Worm (Caenorhabditis elegans) whole organism, midembryonic: ENCODE results near the gene ifta-2.

Experiments
- T22C8.4 ChIP-seq: fragments of 200-800 bp; sonication (Bioruptor generic); IDR thresholded peaks from 2 replicates; pipeline ENCODE4 v1.3.6; 2022; ENCODE audit warnings: missing genetic modification characterization, missing compliant biosample characterization
- cog-1 ChIP-seq: sonication (generic microtip); optimal IDR thresholded peaks from 2 replicates; lab custom pipeline; 2016; ENCODE audit warnings: missing genetic modification characterization, missing compliant biosample characterization
- flt-1 ChIP-seq: fragments of 200-800 bp; sonication (Bioruptor generic); IDR thresholded peaks from 2 replicates; pipeline ENCODE4 v1.3.6; 2022; ENCODE audit warnings: missing genetic modification characterization, missing compliant biosample characterization
- klf-2 ChIP-seq: fragments of 200-800 bp; sonication (Bioruptor generic); conservative IDR thresholded peaks from 2 replicates; pipeline ENCODE4 v1.3.6; 2022; ENCODE audit warnings: missing genetic modification reagents, missing genetic modification characterization, missing compliant biosample characterization
- med-1 ChIP-seq: sonication (generic microtip); optimal IDR thresholded peaks from 2 replicates; lab custom pipeline; 2017; ENCODE audit warnings: missing genetic modification characterization, mild to moderate bottlenecking, missing compliant biosample characterization, antibody characterized with exemption, missing genetic modification reagents; ENCODE audit not compliant: insufficient read depth
- ref-1 ChIP-seq: fragments of 200-800 bp; sonication (Bioruptor generic); conservative IDR thresholded peaks from 2 replicates; pipeline ENCODE4 v1.3.6; 2022; ENCODE audit warnings: missing genetic modification reagents, missing genetic modification characterization, missing compliant biosample characterization
- ztf-23 ChIP-seq: fragments of 200-800 bp; sonication (Bioruptor generic); IDR thresholded peaks from 2 replicates; pipeline ENCODE4 v1.3.6; 2022; ENCODE audit warnings: missing genetic modification reagents, missing genetic modification characterization, missing compliant biosample characterization
- ztf-29 ChIP-seq: fragments of 200-800 bp; sonication (Bioruptor generic); IDR thresholded peaks from 2 replicates; pipeline ENCODE4 v1.3.6; 2022; ENCODE audit warnings: missing genetic modification reagents, missing genetic modification characterization, missing compliant biosample characterization

ce11 chrIV:17269042-17269441 lies 32.8 kb downstream of the ifta-2 start, which contains the start of gene atgp-1:
- TF ChIP-seq ztf-29 (GFP tag; lab: Robert Waterston, UW) (no peak), med-1 (no peak), klf-2 (GFP tag; lab: Robert Waterston, UW) (no peak), flt-1 (GFP tag; lab: Robert Waterston, UW) (no peak), ztf-23 (GFP tag; lab: Robert Waterston, UW) (no peak), T22C8.4 (GFP tag; lab: Robert Waterston, UW) (no peak), cog-1 (tag; lab: Kevin White, UChicago) (no peak), ref-1 (GFP tag; lab: Robert Waterston, UW) (no peak)
